Worm (Caenorhabditis elegans): ENCODE data around the gene gur-5.

gur-5 gene

DNA sequence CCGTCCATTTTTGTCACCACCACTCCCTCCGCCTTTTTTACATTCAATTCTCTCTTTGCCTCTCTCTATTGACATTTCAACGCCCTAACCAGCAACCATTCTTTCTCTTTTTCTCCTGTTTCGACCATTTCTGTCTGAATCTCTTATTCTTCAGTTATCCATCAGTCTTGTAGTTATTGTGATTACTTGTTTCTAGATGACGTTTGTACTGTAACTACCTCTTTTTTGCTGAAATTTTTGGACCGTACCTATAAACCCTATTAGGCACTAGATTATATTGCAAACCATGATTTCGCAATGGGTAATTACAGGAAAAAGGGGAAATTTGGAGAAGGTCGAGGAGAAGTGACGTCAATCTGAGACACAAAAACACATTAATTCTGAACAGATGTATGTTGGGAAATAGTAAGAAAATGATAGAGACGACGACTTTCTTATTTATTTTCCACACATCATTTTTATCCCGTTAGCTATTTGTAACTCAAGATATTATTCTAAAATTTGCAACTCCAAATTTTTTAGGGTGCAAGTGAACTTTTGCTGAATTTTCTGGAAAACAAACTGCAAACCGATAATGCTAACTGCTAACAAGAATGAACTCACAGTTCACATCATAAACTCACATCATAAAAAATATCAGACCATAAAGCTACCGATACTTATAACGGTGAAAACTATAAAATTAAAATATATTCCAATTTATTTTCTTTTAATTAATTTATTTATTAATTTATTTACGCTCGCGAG lies 35.2 kb downstream of the gur-5 start:
- no peak for TF ChIP-seq ceh-31 (tag; optimal IDR thresholded peaks at IDR 0.05)
- peak; percentile 4 for TF ChIP-seq nfya-1 (tag; optimal IDR thresholded peaks at IDR 0.05)

ce11 chrII:5321718-5322286 lies 36.7 kb downstream of the gur-5 start:
- TF ChIP-seq pat-9 (tag; optimal IDR thresholded peaks at IDR 0.05) (no peak), gmeb-2 (tag; optimal IDR thresholded peaks at IDR 0.05) (no peak), nhr-11 (tag; optimal IDR thresholded peaks at IDR 0.05) (no peak), ceh-14 (tag; optimal IDR thresholded peaks at IDR 0.05) (no peak), lim-6 (tag; optimal IDR thresholded peaks at IDR 0.05) (no peak), tbx-2 (tag; optimal IDR thresholded peaks at IDR 0.05) (peak; percentile 22), ceh-31 (tag; optimal IDR thresholded peaks at IDR 0.05) (peak; percentile 45), ref-2 (tag; optimal IDR thresholded peaks at IDR 0.05) (peak; percentile 21), ceh-9 (tag; optimal IDR thresholded peaks at IDR 0.05) (no peak), pha-2 (tag; optimal IDR thresholded peaks at IDR 0.05) (no peak), nfya-1 (tag; optimal IDR thresholded peaks at IDR 0.05) (peak; percentile 28), K09A11.1 (tag; optimal IDR thresholded peaks at IDR 0.05; ENCODE audit: insufficient read depth) (no peak)

ce11 chrII:5322732-5323326 lies 37.7 kb downstream of the gur-5 start, which contains the start of gene vhp-1:
Gene vhp-1 (plus strand): TSS chrII:5323276.
- no peak for TF ChIP-seq ttx-3 (tag; optimal IDR thresholded peaks at IDR 0.05)
- no peak for TF ChIP-seq F13H6.1 (tag; optimal IDR thresholded peaks at IDR 0.05)
- TF ChIP-seq nfya-1 (tag; optimal IDR thresholded peaks at IDR 0.05) = no peak
- TF ChIP-seq pha-4 (tag; optimal IDR thresholded peaks at IDR 0.05) = no peak
- no peak for TF ChIP-seq ceh-31 (tag; optimal IDR thresholded peaks at IDR 0.05)
- TF ChIP-seq dmd-4 (tag; optimal IDR thresholded peaks at IDR 0.05; ENCODE audit: borderline replicate concordance) = no peak
- TF ChIP-seq unc-86 (tag; optimal IDR thresholded peaks at IDR 0.05) = no peak
- no peak for TF ChIP-seq odd-2 (tag; optimal IDR thresholded peaks at IDR 0.05)
- TF ChIP-seq mec-3 (tag; optimal IDR thresholded peaks at IDR 0.05; ENCODE audit: borderline replicate concordance) = no peak
- TF ChIP-seq ets-4 (tag; optimal IDR thresholded peaks at IDR 0.05) = no peak
- no peak for TF ChIP-seq fax-1 (tag; optimal IDR thresholded peaks at IDR 0.05)
- TF ChIP-seq Y22D7AL.16 (tag; optimal IDR thresholded peaks at IDR 0.05) = no peak
- no peak for TF ChIP-seq ceh-6 (GFP tag; optimal IDR thresholded peaks at IDR 0.05)
- TF ChIP-seq nhr-11 (tag; optimal IDR thresholded peaks at IDR 0.05) = no peak
- no peak for TF ChIP-seq zip-5 (tag; optimal IDR thresholded peaks at IDR 0.05)
- TF ChIP-seq ceh-9 (tag; optimal IDR thresholded peaks at IDR 0.05) = no peak
- TF ChIP-seq fkh-10 (GFP tag; optimal IDR thresholded peaks at IDR 0.05) = no peak

DNA sequence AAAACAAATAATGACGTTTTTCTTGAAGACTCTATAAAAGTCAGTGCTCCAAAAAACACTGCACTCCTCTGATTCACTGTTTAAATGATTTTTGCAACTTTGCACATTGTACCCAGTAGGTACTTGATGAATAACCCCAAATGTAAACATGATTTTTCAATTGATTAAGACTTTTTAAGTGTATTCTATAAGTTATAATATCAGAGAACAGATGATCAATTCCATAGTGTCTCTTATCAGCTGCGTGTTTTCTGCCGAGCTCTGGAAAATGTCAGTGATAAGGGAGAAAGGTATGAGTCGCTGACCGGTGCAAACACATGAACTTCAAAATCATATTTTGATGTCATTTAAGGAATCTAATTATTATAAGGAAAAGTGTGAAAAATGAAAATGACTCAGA lies 38.6 kb downstream of the gur-5 start:
- TF ChIP-seq C38D4.7 (GFP tag; optimal IDR thresholded peaks at IDR 0.05) (no peak), ceh-31 (tag; optimal IDR thresholded peaks at IDR 0.05) (no peak), tbx-2 (tag; optimal IDR thresholded peaks at IDR 0.05) (no peak), elt-2 (tag; optimal IDR thresholded peaks at IDR 0.05) (peak; percentile 99), pqm-1 (tag; optimal IDR thresholded peaks at IDR 0.05) (peak; percentile 67)

- TF ChIP-seq mec-3 (tag; optimal IDR thresholded peaks at IDR 0.05; ENCODE audit: borderline replicate concordance) = no peak
- no peak for TF ChIP-seq sdc-2 (tag; optimal IDR thresholded peaks at IDR 0.05)
- no peak for TF ChIP-seq eyg-1 (tag; optimal IDR thresholded peaks at IDR 0.05)
- no peak for TF ChIP-seq sox-4 (tag; optimal IDR thresholded peaks at IDR 0.05)
- no peak for TF ChIP-seq ceh-9 (tag; optimal IDR thresholded peaks at IDR 0.05)
- no peak for TF ChIP-seq unc-55 (GFP tag; optimal IDR thresholded peaks at IDR 0.05)
- TF ChIP-seq dve-1 (tag; optimal IDR thresholded peaks at IDR 0.05) = no peak
- TF ChIP-seq ceh-18 (tag; optimal IDR thresholded peaks at IDR 0.05) = no peak
- TF ChIP-seq hlh-30 (tag; optimal IDR thresholded peaks at IDR 0.05; ENCODE audit: insufficient read depth) = no peak
- TF ChIP-seq pag-3 (tag; optimal IDR thresholded peaks at IDR 0.05; ENCODE audit: borderline replicate concordance) = no peak
- TF ChIP-seq T23F11.4 (GFP tag; optimal IDR thresholded peaks at IDR 0.05) = no peak
- no peak for TF ChIP-seq nhr-232 (tag; optimal IDR thresholded peaks at IDR 0.05)
- TF ChIP-seq syd-9 (tag; optimal IDR thresholded peaks at IDR 0.05) = no peak
- TF ChIP-seq pax-1 (tag; optimal IDR thresholded peaks at IDR 0.05) = no peak
- TF ChIP-seq odd-2 (tag; optimal IDR thresholded peaks at IDR 0.05) = no peak
- no peak for TF ChIP-seq ahr-1 (tag; optimal IDR thresholded peaks at IDR 0.05)
These were observed 39.5 kb downstream of the gur-5 start for ce11 chrII:5324653-5325052.

Data from whole organism, late embryonic.